Worm (Caenorhabditis elegans) whole organism, early embryonic: ENCODE results near the gene ugt-5.

Experiments
- B0310.2 ChIP-seq: sonication (generic microtip); optimal IDR thresholded peaks from 2 replicates; lab custom pipeline; 2016; ENCODE audit warnings: mild to moderate bottlenecking, missing genetic modification characterization, missing compliant biosample characterization
- F13C5.2 ChIP-seq: sonication (generic microtip); optimal IDR thresholded peaks from 2 replicates; lab custom pipeline; 2017; ENCODE audit warnings: mild to moderate bottlenecking, missing genetic modification characterization, inconsistent platforms, missing compliant biosample characterization
- aly-1 ChIP-seq: sonication (generic microtip); optimal IDR thresholded peaks from 2 replicates; lab custom pipeline; 2016; ENCODE audit warnings: missing genetic modification characterization, missing compliant biosample characterization
- ama-1 ChIP-seq: fragments of 150-350 bp; optimal IDR thresholded peaks from 2 replicates; lab custom pipeline; 2014
- ceh-13 ChIP-seq: fragments of 200-800 bp; sonication (Bioruptor generic); optimal IDR thresholded peaks from 2 replicates; lab custom pipeline; 2018; ENCODE audit warnings: mild to moderate bottlenecking, missing genetic modification characterization, missing compliant biosample characterization
- ceh-36 ChIP-seq: sonication (generic microtip); optimal IDR thresholded peaks from 2 replicates; lab custom pipeline; 2016; ENCODE audit warnings: missing genetic modification characterization, inconsistent platforms, missing compliant biosample characterization
- ets-7 ChIP-seq: sonication (generic microtip); optimal IDR thresholded peaks from 2 replicates; lab custom pipeline; 2016; ENCODE audit warnings: missing genotype, missing genetic modification characterization, missing compliant biosample characterization
- flt-1 ChIP-seq: fragments of 200-800 bp; sonication (Bioruptor generic); IDR thresholded peaks from 2 replicates; pipeline ENCODE4 v1.3.6; 2022; ENCODE audit warnings: missing genetic modification characterization, missing compliant biosample characterization
- hmbx-1 ChIP-seq: sonication (generic microtip); optimal IDR thresholded peaks from 2 replicates; lab custom pipeline; 2016; ENCODE audit warnings: mild to moderate bottlenecking, missing genetic modification characterization, missing compliant biosample characterization
- hmg-4 ChIP-seq: fragments of 200-800 bp; sonication (Bioruptor generic); optimal IDR thresholded peaks from 2 replicates; lab custom pipeline; 2018; ENCODE audit warnings: mild to moderate bottlenecking, missing genetic modification characterization, missing compliant biosample characterization
- hnd-1 ChIP-seq: sonication (generic microtip); optimal IDR thresholded peaks from 2 replicates; lab custom pipeline; 2016; ENCODE audit warnings: missing genetic modification characterization, missing compliant biosample characterization
- pes-1 ChIP-seq: fragments of 200-800 bp; sonication (Bioruptor generic); IDR thresholded peaks from 2 replicates; pipeline ENCODE4 v1.3.6; 2022; ENCODE audit warnings: missing genetic modification reagents, missing genetic modification characterization, missing compliant biosample characterization
- scrt-1 ChIP-seq: fragments of 200-800 bp; sonication (Bioruptor generic); IDR thresholded peaks from 2 replicates; pipeline ENCODE4 v1.3.6; 2022; ENCODE audit warnings: missing genetic modification characterization, missing compliant biosample characterization
- sea-1 ChIP-seq: fragments of 200-800 bp; sonication (Bioruptor generic); conservative IDR thresholded peaks from 2 replicates; pipeline ENCODE4 v1.3.6; 2022; ENCODE audit warnings: missing genetic modification characterization, missing compliant biosample characterization
- tbx-11 ChIP-seq: fragments of 200-800 bp; sonication (Bioruptor generic); IDR thresholded peaks from 2 replicates; pipeline ENCODE4 v1.3.6; 2022; ENCODE audit warnings: missing genetic modification characterization, missing compliant biosample characterization
- tbx-37 ChIP-seq: fragments of 200-800 bp; sonication (Bioruptor generic); conservative IDR thresholded peaks from 2 replicates; pipeline ENCODE4 v1.3.6; 2022; ENCODE audit warnings: missing genetic modification reagents, missing genetic modification characterization, missing compliant biosample characterization
- tra-4 ChIP-seq: sonication (generic microtip); optimal IDR thresholded peaks from 2 replicates; lab custom pipeline; 2017; ENCODE audit warnings: missing genetic modification characterization, missing compliant biosample characterization

The ugt-5 gene

DNA sequence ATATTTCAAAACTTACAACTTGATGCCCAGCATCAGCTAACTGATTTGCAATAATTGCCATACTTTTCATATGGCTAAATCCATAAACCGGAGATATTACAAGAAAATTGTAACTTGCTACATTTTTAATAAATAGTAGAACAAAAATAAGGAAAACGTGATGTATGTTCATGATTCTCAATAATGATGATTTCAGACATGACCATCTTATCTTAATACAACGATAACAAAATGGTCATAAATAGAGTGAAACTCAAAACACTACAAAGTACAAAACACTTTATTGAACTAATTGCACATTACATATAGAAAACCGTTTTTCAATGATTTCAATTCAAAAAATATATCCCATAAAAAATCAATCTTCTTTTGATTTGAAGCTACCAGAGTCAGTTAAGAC, at the start of gene ugt-5:
Gene ugt-5 (minus strand): TSS at position 214 of the 400 bp plus-strand sequence.
- no peak for TF ChIP-seq flt-1 (GFP tag; lab: Robert Waterston, UW)
- no peak for TF ChIP-seq scrt-1 (GFP tag; lab: Robert Waterston, UW)
- TF ChIP-seq ama-1 = no peak
- TF ChIP-seq tbx-11 (GFP tag; lab: Robert Waterston, UW) = no peak
- TF ChIP-seq sea-1 (GFP tag; lab: Robert Waterston, UW) = no peak
- TF ChIP-seq B0310.2 (tag; lab: Kevin White, UChicago) = no peak
- TF ChIP-seq ets-7 (tag; lab: Kevin White, UChicago) = no peak
- no peak for TF ChIP-seq tra-4 (tag; lab: Kevin White, UChicago)
- TF ChIP-seq hnd-1 (tag; lab: Kevin White, UChicago) = no peak

DNA sequence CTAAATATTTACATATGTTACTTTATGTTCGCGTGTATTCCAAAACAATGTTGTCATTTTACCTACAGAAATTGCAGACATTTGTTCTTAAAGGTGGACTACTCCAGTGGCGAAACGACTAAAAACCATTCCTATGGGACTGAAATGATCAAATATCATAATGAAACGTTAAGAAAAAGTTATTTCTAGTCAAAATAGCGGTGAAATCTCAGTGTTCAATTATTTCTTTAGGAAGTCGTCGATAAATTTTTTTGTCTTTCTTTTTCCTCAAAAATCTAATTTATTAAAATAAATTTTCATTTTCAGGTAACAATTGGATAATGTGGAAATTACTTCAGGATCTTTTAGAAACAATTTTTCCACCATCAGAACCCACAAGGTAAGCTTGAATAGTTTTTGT, 42.6 kb upstream of the ugt-5 start, which contains the start of gene C44H9.4:
Gene C44H9.4 (plus strand): TSS at position 301 of the 400 bp plus-strand sequence.
- TF ChIP-seq flt-1 (GFP tag; lab: Robert Waterston, UW) (no peak), aly-1 (no peak), ets-7 (tag; lab: Kevin White, UChicago) (no peak), hmg-4 (GFP tag; lab: Kevin White, UChicago) (no peak), ceh-36 (tag; lab: Kevin White, UChicago) (no peak), hmbx-1 (tag; lab: Kevin White, UChicago) (no peak), ama-1 (no peak), tbx-11 (GFP tag; lab: Robert Waterston, UW) (no peak), sea-1 (GFP tag; lab: Robert Waterston, UW) (no peak), F13C5.2 (no peak)

DNA sequence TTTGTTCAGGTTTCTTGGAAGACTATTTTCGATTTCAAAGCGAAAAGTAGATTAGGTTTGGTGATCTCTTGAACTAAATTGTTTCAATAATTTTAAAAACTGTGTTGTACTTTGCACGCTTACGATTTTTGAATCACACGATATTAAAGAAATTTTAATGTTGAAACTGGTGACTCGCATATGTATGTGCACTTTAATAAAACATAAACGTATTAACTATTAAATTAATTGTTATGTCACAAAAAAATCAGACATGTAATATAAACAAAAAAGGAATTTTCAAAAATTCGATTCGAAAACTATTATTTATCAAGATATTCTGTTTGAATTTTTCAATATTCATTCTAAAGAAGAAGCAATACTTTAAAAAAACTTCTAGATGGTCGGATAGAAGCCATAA, 34.5 kb upstream of the ugt-5 start, which contains the start of gene ugt-15:
Gene ugt-15 (plus strand): TSS at position 301 of the 400 bp plus-strand sequence.
- TF ChIP-seq sea-1 (GFP tag; lab: Robert Waterston, UW) = no peak

DNA sequence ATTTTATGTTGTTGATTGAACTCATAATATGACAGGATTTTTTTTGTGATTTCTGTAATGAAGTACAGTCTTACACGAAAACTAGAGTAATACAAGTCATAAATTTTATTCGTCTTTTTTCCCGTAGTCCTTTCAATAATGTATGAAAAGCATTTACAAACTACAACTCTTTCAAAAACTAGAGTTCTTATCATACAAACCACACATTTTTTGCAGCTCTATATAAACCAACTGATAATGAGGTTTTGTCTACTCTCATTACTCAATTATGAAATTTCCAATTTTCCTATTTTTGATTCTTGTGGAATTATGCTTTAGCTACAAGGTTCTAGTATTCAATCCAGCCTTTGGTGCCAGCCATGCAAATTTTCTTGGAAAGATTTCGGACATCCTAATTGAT, 32.0 kb upstream of the ugt-5 start, which contains the start of gene ugt-16:
Gene ugt-16 (plus strand): TSS at position 248 of the 400 bp plus-strand sequence.
- TF ChIP-seq hmbx-1 (tag; lab: Kevin White, UChicago) = no peak

DNA sequence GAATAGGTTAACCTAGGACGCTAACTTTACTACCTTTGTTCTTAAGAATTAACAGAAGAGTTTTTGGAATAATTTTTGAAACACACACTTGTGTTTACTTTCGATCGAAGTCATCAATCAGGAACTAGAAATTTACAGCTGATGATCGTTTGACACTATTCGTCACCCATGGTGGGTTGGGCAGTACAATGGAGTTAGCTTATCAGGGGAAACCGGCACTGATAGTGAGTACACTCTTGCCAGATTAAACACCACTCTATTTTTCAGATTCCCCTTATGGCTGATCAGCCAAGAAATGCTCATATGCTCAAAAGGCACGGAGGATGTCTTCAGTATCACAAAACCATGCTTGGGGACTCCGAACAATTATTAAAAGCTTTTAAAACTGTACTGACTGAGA, 29.3 kb upstream of the ugt-5 start:
- no peak for TF ChIP-seq tbx-11 (GFP tag; lab: Robert Waterston, UW)
- TF ChIP-seq hnd-1 (tag; lab: Kevin White, UChicago) = no peak
- no peak for TF ChIP-seq aly-1
- TF ChIP-seq tbx-37 (GFP tag; lab: Robert Waterston, UW) = no peak
- no peak for TF ChIP-seq ets-7 (tag; lab: Kevin White, UChicago)
- TF ChIP-seq pes-1 (GFP tag; lab: Robert Waterston, UW) = no peak
- no peak for TF ChIP-seq sea-1 (GFP tag; lab: Robert Waterston, UW)
- TF ChIP-seq ceh-13 (GFP tag; lab: Kevin White, UChicago) = no peak
- TF ChIP-seq F13C5.2 = no peak
- TF ChIP-seq flt-1 (GFP tag; lab: Robert Waterston, UW) = no peak
- no peak for TF ChIP-seq ama-1
- no peak for TF ChIP-seq ceh-36 (tag; lab: Kevin White, UChicago)
- no peak for TF ChIP-seq tra-4 (tag; lab: Kevin White, UChicago)
- no peak for TF ChIP-seq B0310.2 (tag; lab: Kevin White, UChicago)
- no peak for TF ChIP-seq hmg-4 (GFP tag; lab: Kevin White, UChicago)
- no peak for TF ChIP-seq scrt-1 (GFP tag; lab: Robert Waterston, UW)
- TF ChIP-seq hmbx-1 (tag; lab: Kevin White, UChicago) = no peak

DNA sequence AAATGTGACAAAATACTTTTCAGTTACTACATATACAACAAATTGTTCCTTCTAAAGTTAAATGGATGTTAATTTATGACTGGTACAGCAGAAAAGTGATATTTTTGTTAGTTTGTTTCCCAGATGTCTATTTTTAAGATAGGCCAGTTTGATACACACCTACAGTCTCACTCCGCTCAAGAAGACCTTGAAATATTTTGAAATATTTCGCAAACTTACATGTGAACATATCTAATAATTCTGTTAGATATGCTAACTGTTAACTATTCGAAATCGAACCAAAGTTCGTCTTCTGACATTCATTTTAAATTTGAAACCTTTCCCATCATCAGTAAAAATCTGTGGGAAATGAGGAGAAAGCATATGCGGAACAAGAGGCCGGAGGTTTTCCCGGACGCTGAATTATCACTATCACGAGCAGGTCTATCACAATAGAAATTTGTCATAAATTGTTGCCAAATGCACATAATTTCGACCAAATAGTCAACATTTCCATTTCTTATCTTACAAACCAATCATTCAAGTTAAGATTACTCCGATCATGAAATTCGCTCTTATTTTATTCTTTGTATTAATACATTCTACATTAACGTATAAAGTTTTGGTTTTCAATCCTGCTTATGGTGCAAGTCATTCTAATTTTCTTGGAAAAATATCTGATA, 27.2 kb upstream of the ugt-5 start, which contains the start of the genes ZC443.4 and ugt-18:
Gene ZC443.4 (minus strand): TSS at position 95 of the 662 bp plus-strand sequence.
Gene ugt-18 (plus strand): TSS at position 469 of the 662 bp plus-strand sequence.
- TF ChIP-seq F13C5.2 (no peak), ets-7 (tag; lab: Kevin White, UChicago) (no peak)

DNA sequence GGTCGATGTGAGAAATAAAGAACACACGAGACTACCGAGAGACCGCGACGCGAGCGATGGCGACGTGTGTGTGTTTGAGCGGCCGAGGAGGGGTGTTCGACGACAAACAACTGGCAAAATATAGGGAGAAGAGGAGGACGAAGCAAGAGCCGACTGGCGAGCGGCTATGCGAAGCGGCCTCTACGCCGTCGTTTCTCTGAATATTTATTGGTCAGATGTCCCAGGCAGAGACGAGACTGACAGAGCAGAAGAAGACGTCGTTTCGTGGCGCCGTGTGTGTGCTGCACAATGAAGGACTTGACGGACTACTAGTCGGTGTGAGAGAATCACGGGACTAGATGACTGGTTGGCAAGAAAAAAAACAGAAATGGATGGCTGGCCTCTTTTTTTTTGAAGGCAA, 26.4 kb upstream of the ugt-5 start:
- TF ChIP-seq ets-7 (tag; lab: Kevin White, UChicago) (no peak), ceh-13 (GFP tag; lab: Kevin White, UChicago) (no peak), scrt-1 (GFP tag; lab: Robert Waterston, UW) (no peak), aly-1 (no peak), flt-1 (GFP tag; lab: Robert Waterston, UW) (no peak)

DNA sequence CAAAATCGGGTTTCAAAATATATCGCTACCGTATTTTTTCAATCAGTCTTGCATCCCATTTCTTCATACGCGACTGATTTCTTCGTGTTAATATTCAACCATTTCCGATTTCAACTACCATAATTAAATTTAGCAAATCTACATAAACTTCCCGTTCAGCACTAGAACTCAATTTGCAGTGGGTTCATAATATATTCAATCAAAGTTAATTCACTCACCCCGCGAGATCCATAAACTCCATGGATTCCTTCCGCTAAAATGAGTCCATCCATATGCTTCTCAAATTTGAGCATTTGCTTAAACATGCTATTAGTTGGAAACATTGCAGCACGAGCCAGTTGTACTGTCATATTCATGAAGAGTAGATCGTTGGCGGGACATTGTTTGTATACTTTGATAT, 25.7 kb upstream of the ugt-5 start:
- no peak for TF ChIP-seq hmg-4 (GFP tag; lab: Kevin White, UChicago)
- no peak for TF ChIP-seq ama-1
- TF ChIP-seq pes-1 (GFP tag; lab: Robert Waterston, UW) = no peak
- no peak for TF ChIP-seq hnd-1 (tag; lab: Kevin White, UChicago)
- no peak for TF ChIP-seq hmbx-1 (tag; lab: Kevin White, UChicago)
- no peak for TF ChIP-seq ets-7 (tag; lab: Kevin White, UChicago)
- TF ChIP-seq sea-1 (GFP tag; lab: Robert Waterston, UW) = no peak
